Worm (Caenorhabditis elegans) whole organism, late embryonic: ENCODE measurements around the gene ZK637.15.

Experiments used
- C08G9.2 ChIP-seq: sonication (generic microtip); optimal IDR thresholded peaks from 2 replicates; lab custom pipeline; 2016; ENCODE audit warnings: mild to moderate bottlenecking, missing genetic modification characterization, moderate library complexity, missing compliant biosample characterization
- F13H6.1 ChIP-seq: sonication (generic microtip); optimal IDR thresholded peaks from 2 replicates; lab custom pipeline; 2016; ENCODE audit warnings: missing genetic modification characterization, missing compliant biosample characterization
- ahr-1 ChIP-seq: sonication (generic microtip); optimal IDR thresholded peaks from 2 replicates; lab custom pipeline; 2016; ENCODE audit warnings: missing genetic modification characterization, missing compliant biosample characterization
- ceh-34 ChIP-seq: sonication (generic microtip); optimal IDR thresholded peaks from 2 replicates; lab custom pipeline; 2016; ENCODE audit warnings: mild to moderate bottlenecking, missing genetic modification characterization, missing compliant biosample characterization
- ceh-9 ChIP-seq: sonication (generic microtip); optimal IDR thresholded peaks from 2 replicates; lab custom pipeline; 2016; ENCODE audit warnings: mild to moderate bottlenecking, missing genetic modification characterization, inconsistent platforms, missing compliant biosample characterization
- dmd-4 ChIP-seq: sonication (generic microtip); optimal IDR thresholded peaks from 2 replicates; lab custom pipeline; 2016; ENCODE audit warnings: borderline replicate concordance, missing genetic modification characterization, missing compliant biosample characterization
- eyg-1 ChIP-seq: sonication (generic microtip); optimal IDR thresholded peaks from 2 replicates; lab custom pipeline; 2016; ENCODE audit warnings: missing genotype, missing genetic modification characterization, missing compliant biosample characterization
- fkh-6 ChIP-seq: sonication (generic microtip); optimal IDR thresholded peaks from 2 replicates; lab custom pipeline; 2016; ENCODE audit warnings: missing genetic modification characterization, missing compliant biosample characterization
- pag-3 ChIP-seq: sonication (generic microtip); optimal IDR thresholded peaks from 2 replicates; lab custom pipeline; 2016; ENCODE audit warnings: missing compliant biosample characterization, missing genetic modification characterization, borderline replicate concordance
- ref-2 ChIP-seq: sonication (generic microtip); optimal IDR thresholded peaks from 2 replicates; lab custom pipeline; 2016; ENCODE audit warnings: missing genetic modification characterization, missing compliant biosample characterization
- sdc-2 ChIP-seq: sonication (generic microtip); optimal IDR thresholded peaks from 2 replicates; lab custom pipeline; 2016; ENCODE audit warnings: missing genotype, missing genetic modification characterization, missing compliant biosample characterization
- unc-3 ChIP-seq, 2 experiments: fragments of 200-800 bp in 1 of 2; sonication (Bioruptor generic) in 1 of 2; sonication (generic microtip) in 1 of 2; conservative IDR thresholded peaks in 1 of 2; optimal IDR thresholded peaks in 1 of 2; 2 replicates each; pipeline versions ENCODE4 v1.3.6 to Lab custom; 2016 to 2022; ENCODE audit warnings: missing compliant biosample characterization in 2 of 2, missing genetic modification characterization in 2 of 2, missing genetic modification reagents in 1 of 2
- unc-55 ChIP-seq: sonication (generic microtip); optimal IDR thresholded peaks from 2 replicates; lab custom pipeline; 2017; ENCODE audit warnings: missing biosample characterization, missing genetic modification reagents, missing genetic modification characterization

ce11 chrIII:8962475-8962874 is 42.6 kb downstream of the ZK637.15 start:
- TF ChIP-seq unc-3 (GFP tag; conservative IDR thresholded peaks at IDR 0.05; lab: Robert Waterston, UW) (no peak), unc-3 (tag; optimal IDR thresholded peaks at IDR 0.05; lab: Kevin White, UChicago) (no peak), ceh-34 (tag; lab: Kevin White, UChicago) (no peak), dmd-4 (tag; lab: Kevin White, UChicago) (no peak), sdc-2 (no peak), F13H6.1 (tag; lab: Kevin White, UChicago) (no peak), ceh-9 (tag; lab: Kevin White, UChicago) (no peak), fkh-6 (tag; lab: Kevin White, UChicago) (no peak), unc-55 (no peak), eyg-1 (no peak), pag-3 (tag; lab: Kevin White, UChicago) (no peak), ref-2 (no peak), ahr-1 (tag; lab: Kevin White, UChicago) (no peak), C08G9.2 (tag; lab: Kevin White, UChicago) (no peak)
